Fruit fly (Drosophila melanogaster): ENCODE data around the gene Oatp30B.

- TF ChIP-seq pan (optimal IDR thresholded peaks at IDR 0.05) (no peak), br (GFP tag; optimal IDR thresholded peaks at IDR 0.05) (peak; percentile 11), woc (GFP tag; optimal IDR thresholded peaks at IDR 0.05) (no peak), Mio (GFP tag; optimal IDR thresholded peaks at IDR 0.05) (no peak)
These were observed 18.1 kb upstream of the Oatp30B start for dm6 chr2L:9502786-9503443.
